Worm (Caenorhabditis elegans): ENCODE measurements around the gene bus-2.

DNA sequence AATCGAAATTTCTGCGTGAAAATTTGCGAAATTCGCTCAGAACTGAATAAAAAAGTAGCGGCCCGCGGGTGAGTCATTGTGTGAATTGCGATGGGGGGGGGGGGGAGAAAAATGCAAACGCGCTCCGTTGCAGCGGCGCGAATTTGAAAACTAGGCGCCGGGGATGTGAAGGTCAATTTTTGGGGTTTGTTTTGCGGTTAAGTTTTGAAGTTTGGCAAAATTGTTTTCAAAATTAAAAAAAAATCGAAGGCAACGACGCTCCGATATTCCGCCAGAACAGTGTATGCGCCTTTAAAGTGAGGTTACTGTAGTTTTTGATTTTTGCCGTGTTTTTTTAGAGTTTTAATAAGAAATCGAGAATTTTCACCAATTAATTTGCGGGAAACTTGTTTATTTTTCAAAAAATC lies 38.6 kb downstream of the bus-2 start:
- TF ChIP-seq dao-5 (tag; optimal IDR thresholded peaks at IDR 0.05) (no peak), him-1 (tag; optimal IDR thresholded peaks at IDR 0.05) (no peak)
